Worm (Caenorhabditis elegans) whole organism, mixed stage, embryonic: ENCODE results near the gene srj-4.

Experiments
- nhr-76 ChIP-seq: sonication (generic microtip); optimal IDR thresholded peaks from 2 replicates; lab custom pipeline; 2017; ENCODE audit warnings: missing biosample characterization, missing genetic modification characterization
- tbx-8 ChIP-seq: fragments of 200-800 bp; sonication (Bioruptor generic); optimal IDR thresholded peaks from 2 replicates; lab custom pipeline; 2018; ENCODE audit warnings: mild to moderate bottlenecking, missing genetic modification characterization, moderate library complexity, missing compliant biosample characterization
- unc-62 ChIP-seq: fragments of 150-350 bp; optimal IDR thresholded peaks from 2 replicates; lab custom pipeline; 2014; ENCODE audit warnings: missing biosample characterization, missing genetic modification reagents, missing genetic modification characterization

ce11 chrV:12114693-12115092 lies 48.3 kb upstream of the srj-4 start, which contains the start of gene spin-1:
- TF ChIP-seq tbx-8 (no peak), nhr-76 (no peak), unc-62 (GFP tag; lab: Kevin White, UChicago) (no peak)
